Worm (Caenorhabditis elegans): Measurements from ENCODE around the gene F54D10.5.

- TF ChIP-seq nhr-6 (tag; optimal IDR thresholded peaks at IDR 0.05) (no peak), unc-39 (tag; optimal IDR thresholded peaks at IDR 0.05) (no peak), fos-1 (tag; optimal IDR thresholded peaks at IDR 0.05) (no peak)
Measured at ce11 chrII:3773130-3773529, 34.8 kb downstream of the F54D10.5 start, which contains the start of gene T24E12.10.

Data from whole organism, L2 larva.